Worm (Caenorhabditis elegans) whole organism, L1 larva: Measurements from ENCODE around the gene Y110A2AL.4.
A peak's percentile ranks its signal among the peaks of the same experiment; 100 is the strongest.

Experiments used
- C04F5.9 ChIP-seq: sonication (generic microtip); optimal IDR thresholded peaks from 2 replicates; lab custom pipeline; 2016; ENCODE audit warnings: missing genetic modification characterization, missing compliant biosample characterization
- C16A3.4 ChIP-seq: fragments of 150-350 bp; optimal IDR thresholded peaks from 2 replicates; lab custom pipeline; 2014; ENCODE audit warnings: missing biosample characterization, missing genetic modification characterization
- aly-2 ChIP-seq: fragments of 150-350 bp; optimal IDR thresholded peaks from 2 replicates; lab custom pipeline; 2014; ENCODE audit warnings: missing biosample characterization, missing genetic modification characterization
- ama-1 ChIP-seq: fragments of 150-350 bp; optimal IDR thresholded peaks from 2 replicates; lab custom pipeline; 2014
- blmp-1 ChIP-seq: fragments of 150-350 bp; optimal IDR thresholded peaks from 2 replicates; lab custom pipeline; 2014; ENCODE audit warnings: missing biosample characterization, missing genetic modification characterization
- ceh-63 ChIP-seq: fragments of 200-800 bp; sonication (Bioruptor generic); optimal IDR thresholded peaks from 2 replicates; lab custom pipeline; 2018; ENCODE audit warnings: mild to moderate bottlenecking, missing genetic modification characterization, missing compliant biosample characterization
- ceh-8 ChIP-seq: fragments of 200-800 bp; sonication (Bioruptor generic); optimal IDR thresholded peaks from 2 replicates; lab custom pipeline; 2018; ENCODE audit warnings: mild to moderate bottlenecking, missing genetic modification characterization, moderate library complexity, missing compliant biosample characterization
- ceh-88 ChIP-seq: fragments of 200-800 bp; sonication (Bioruptor generic); IDR thresholded peaks from 2 replicates; pipeline ENCODE4 v1.3.6; 2022; ENCODE audit warnings: missing genetic modification characterization, missing compliant biosample characterization
- dpl-1 ChIP-seq, 3 experiments: fragments of 150-350 bp in 2 of 3; sonication (generic microtip) in 1 of 3; optimal IDR thresholded peaks; 2 replicates each; lab custom pipeline; 2014 to 2017; ENCODE audit warnings: missing biosample characterization in 3 of 3, missing genetic modification characterization in 3 of 3, missing genetic modification reagents in 3 of 3
- efl-1 ChIP-seq, 4 experiments: fragments of 150-350 bp; optimal IDR thresholded peaks in 3 of 4; peaks in 1 of 4; 1 replicate in 1 of 4; 2 replicates in 3 of 4; lab custom pipeline; 2014; ENCODE audit warnings: missing biosample characterization in 2 of 4, missing genetic modification characterization in 2 of 4, missing genetic modification reagents in 2 of 4
- elt-2 ChIP-seq: sonication (generic microtip); optimal IDR thresholded peaks from 2 replicates; lab custom pipeline; 2016; ENCODE audit warnings: missing genetic modification characterization, mild to moderate bottlenecking, inconsistent platforms, missing compliant biosample characterization, missing genetic modification reagents
- elt-3 ChIP-seq, 6 experiments: fragments of 150-350 bp in 1 of 6; sonication (generic microtip); optimal IDR thresholded peaks; 2 replicates each; lab custom pipeline; 2017 to 2018; ENCODE audit warnings: missing biosample characterization in 6 of 6, missing genetic modification characterization in 6 of 6, inconsistent platforms in 1 of 6
- fkh-4 ChIP-seq: sonication (generic microtip); optimal IDR thresholded peaks from 2 replicates; lab custom pipeline; 2016; ENCODE audit warnings: missing compliant biosample characterization, missing genetic modification characterization, borderline replicate concordance
- fos-1 ChIP-seq: fragments of 150-350 bp; optimal IDR thresholded peaks from 2 replicates; lab custom pipeline; 2014; ENCODE audit warnings: missing biosample characterization, missing genetic modification characterization
- grh-1 ChIP-seq: fragments of 200-800 bp; sonication (Bioruptor generic); IDR thresholded peaks from 2 replicates; pipeline ENCODE4 v1.3.6; 2022; ENCODE audit warnings: missing genetic modification reagents, missing genetic modification characterization, missing compliant biosample characterization
- hlh-4 ChIP-seq: sonication (generic microtip); optimal IDR thresholded peaks from 2 replicates; lab custom pipeline; 2016; ENCODE audit warnings: mild to moderate bottlenecking, missing genetic modification characterization, missing compliant biosample characterization
- hpl-2 ChIP-seq: fragments of 150-350 bp; optimal IDR thresholded peaks from 2 replicates; lab custom pipeline; 2014; ENCODE audit warnings: missing biosample characterization, missing genetic modification reagents, missing genetic modification characterization
- isw-1 ChIP-seq: fragments of 200-800 bp; sonication (Bioruptor generic); IDR thresholded peaks from 2 replicates; pipeline ENCODE4 v1.3.6; 2022; ENCODE audit warnings: missing genetic modification characterization, missing compliant biosample characterization
- jun-1 ChIP-seq: fragments of 150-350 bp; optimal IDR thresholded peaks from 2 replicates; lab custom pipeline; 2014; ENCODE audit warnings: missing biosample characterization, missing genetic modification reagents, missing genetic modification characterization
- lin-14 ChIP-seq: fragments of 200-800 bp; sonication (Bioruptor generic); optimal IDR thresholded peaks from 2 replicates; lab custom pipeline; 2018; ENCODE audit warnings: mild to moderate bottlenecking, missing genetic modification characterization, moderate library complexity, missing compliant biosample characterization
- lin-15B ChIP-seq: fragments of 150-350 bp; sonication (generic microtip); optimal IDR thresholded peaks from 3 replicates; lab custom pipeline; 2014; ENCODE audit warnings: missing biosample characterization, missing genetic modification characterization
- lin-35 ChIP-seq, 2 experiments: fragments of 150-350 bp; optimal IDR thresholded peaks; 2 replicates each; lab custom pipeline; 2014; ENCODE audit warnings: missing biosample characterization in 2 of 2, missing genetic modification characterization in 2 of 2, missing genetic modification reagents in 2 of 2
- lir-3 ChIP-seq: sonication (generic microtip); optimal IDR thresholded peaks from 2 replicates; lab custom pipeline; 2016; ENCODE audit warnings: mild to moderate bottlenecking, missing genetic modification characterization, moderate library complexity, missing compliant biosample characterization; ENCODE audit not compliant: poor library complexity
- lsy-2 ChIP-seq, 2 experiments: fragments of 150-350 bp; optimal IDR thresholded peaks; 2 replicates each; lab custom pipeline; 2014; ENCODE audit warnings: missing biosample characterization in 2 of 2, missing genetic modification characterization in 2 of 2
- mdl-1 ChIP-seq, 2 experiments: fragments of 150-350 bp; optimal IDR thresholded peaks; 2 replicates each; lab custom pipeline; 2014 to 2017; ENCODE audit warnings: missing biosample characterization in 2 of 2, missing genetic modification characterization in 2 of 2, inconsistent platforms in 1 of 2
- mef-2 ChIP-seq: fragments of 150-350 bp; optimal IDR thresholded peaks from 2 replicates; lab custom pipeline; 2014; ENCODE audit warnings: missing biosample characterization, missing genetic modification characterization
- mep-1 ChIP-seq: fragments of 150-350 bp; optimal IDR thresholded peaks from 2 replicates; lab custom pipeline; 2014; ENCODE audit warnings: missing biosample characterization, missing genetic modification characterization
- nhr-19 ChIP-seq: fragments of 200-800 bp; sonication (Bioruptor generic); conservative IDR thresholded peaks from 2 replicates; pipeline ENCODE4 v1.3.6; 2022; ENCODE audit warnings: missing genetic modification characterization, missing compliant biosample characterization
- nhr-20 ChIP-seq: sonication (generic microtip); optimal IDR thresholded peaks from 2 replicates; lab custom pipeline; 2016; ENCODE audit warnings: mild to moderate bottlenecking, missing genetic modification characterization, missing compliant biosample characterization
- nhr-71 ChIP-seq: sonication (generic microtip); optimal IDR thresholded peaks from 2 replicates; lab custom pipeline; 2016; ENCODE audit warnings: mild to moderate bottlenecking, missing genetic modification characterization, moderate library complexity, missing compliant biosample characterization
- nhr-76 ChIP-seq: sonication (generic microtip); optimal IDR thresholded peaks from 2 replicates; lab custom pipeline; 2017; ENCODE audit warnings: missing biosample characterization, missing genetic modification characterization
- nhr-77 ChIP-seq: fragments of 150-350 bp; optimal IDR thresholded peaks from 2 replicates; lab custom pipeline; 2014; ENCODE audit warnings: missing biosample characterization, missing genetic modification characterization
- nhr-85 ChIP-seq: sonication (generic microtip); peaks from one replicate; lab custom pipeline; 2016; ENCODE audit warnings: missing genetic modification characterization, inconsistent platforms, missing compliant biosample characterization
- pag-3 ChIP-seq: sonication (generic microtip); optimal IDR thresholded peaks from 2 replicates; lab custom pipeline; 2017; ENCODE audit warnings: missing genetic modification characterization, mild to moderate bottlenecking, missing compliant biosample characterization, antibody characterized with exemption, borderline replicate concordance; ENCODE audit not compliant: insufficient read depth
- pax-3 ChIP-seq: fragments of 200-800 bp; sonication (Bioruptor generic); optimal IDR thresholded peaks from 2 replicates; lab custom pipeline; 2018; ENCODE audit warnings: mild to moderate bottlenecking, missing genetic modification characterization, moderate library complexity, missing compliant biosample characterization
- pqm-1 ChIP-seq: sonication (generic microtip); optimal IDR thresholded peaks from 3 replicates; lab custom pipeline; 2017; ENCODE audit warnings: missing biosample characterization, missing genetic modification characterization
- rnt-1 ChIP-seq: sonication (generic microtip); optimal IDR thresholded peaks from 2 replicates; lab custom pipeline; 2016; ENCODE audit warnings: mild to moderate bottlenecking, missing genetic modification characterization, moderate library complexity, missing compliant biosample characterization
- skn-1 ChIP-seq: fragments of 150-350 bp; optimal IDR thresholded peaks from 2 replicates; lab custom pipeline; 2014; ENCODE audit warnings: missing biosample characterization, missing genetic modification characterization
- snu-23 ChIP-seq: sonication (generic microtip); optimal IDR thresholded peaks from 2 replicates; lab custom pipeline; 2016; ENCODE audit warnings: missing genetic modification characterization, missing compliant biosample characterization
- sox-4 ChIP-seq: sonication (generic microtip); optimal IDR thresholded peaks from 2 replicates; lab custom pipeline; 2016; ENCODE audit warnings: missing genetic modification characterization, missing compliant biosample characterization
- swsn-7 ChIP-seq: sonication (generic microtip); optimal IDR thresholded peaks from 2 replicates; lab custom pipeline; 2016; ENCODE audit warnings: missing genetic modification characterization, missing compliant biosample characterization
- tbx-2 ChIP-seq: sonication (generic microtip); optimal IDR thresholded peaks from 2 replicates; lab custom pipeline; 2016; ENCODE audit warnings: missing genetic modification characterization, missing compliant biosample characterization
- unc-130 ChIP-seq: fragments of 150-350 bp; optimal IDR thresholded peaks from 2 replicates; lab custom pipeline; 2017; ENCODE audit warnings: missing biosample characterization, missing genetic modification characterization, inconsistent platforms
- unc-30 ChIP-seq: sonication (generic microtip); optimal IDR thresholded peaks from 2 replicates; lab custom pipeline; 2017; ENCODE audit warnings: missing biosample characterization, missing genetic modification characterization
- ztf-4 ChIP-seq: fragments of 150-350 bp; optimal IDR thresholded peaks from 2 replicates; lab custom pipeline; 2014; ENCODE audit warnings: missing biosample characterization, missing genetic modification characterization

Gene Y110A2AL.4

ce11 chrII:2854794-2855193 lies 15.7 kb downstream of the Y110A2AL.4 start:
- TF ChIP-seq blmp-1 (peak; percentile 74), hlh-4 (tag; lab: Kevin White, UChicago) (no peak), mef-2 (tag; lab: Kevin White, UChicago) (no peak), lin-14 (GFP tag; lab: Kevin White, UChicago) (peak; percentile 33), mep-1 (tag; lab: Kevin White, UChicago) (peak; percentile 25), swsn-7 (tag; lab: Kevin White, UChicago) (peak; percentile 7), unc-130 (no peak), nhr-19 (0 out of 2 replicates have a peak, but pooled peaks have one; percentile 15), dpl-1 (GFP tag; optimal IDR thresholded peaks at IDR 0.05; lab: Kevin White, UChicago) (peak in 1 of 3 experiments; percentile 10), nhr-76 (tag; lab: Kevin White, UChicago) (no peak), grh-1 (0 out of 2 replicates have a peak, but pooled peaks have one; percentile 45), tbx-2 (tag; lab: Kevin White, UChicago) (no peak), elt-3 (tag; optimal IDR thresholded peaks at IDR 0.05; lab: Kevin White, UChicago) (peak in 2 of 6 experiments; percentile 1 to 22), fos-1 (tag; lab: Kevin White, UChicago) (no peak), C16A3.4 (tag; lab: Kevin White, UChicago) (no peak), elt-2 (tag; lab: Kevin White, UChicago) (no peak), sox-4 (no peak), ztf-4 (tag; lab: Kevin White, UChicago) (peak; percentile 20), lsy-2 (tag; optimal IDR thresholded peaks at IDR 0.05; lab: Kevin White, UChicago) (no peak), snu-23 (GFP tag; lab: Kevin White, UChicago) (peak; percentile 40), nhr-71 (tag; lab: Kevin White, UChicago) (peak; percentile 25)
- TF ChIP-seq, all 84 proteins: peak for 11

DNA sequence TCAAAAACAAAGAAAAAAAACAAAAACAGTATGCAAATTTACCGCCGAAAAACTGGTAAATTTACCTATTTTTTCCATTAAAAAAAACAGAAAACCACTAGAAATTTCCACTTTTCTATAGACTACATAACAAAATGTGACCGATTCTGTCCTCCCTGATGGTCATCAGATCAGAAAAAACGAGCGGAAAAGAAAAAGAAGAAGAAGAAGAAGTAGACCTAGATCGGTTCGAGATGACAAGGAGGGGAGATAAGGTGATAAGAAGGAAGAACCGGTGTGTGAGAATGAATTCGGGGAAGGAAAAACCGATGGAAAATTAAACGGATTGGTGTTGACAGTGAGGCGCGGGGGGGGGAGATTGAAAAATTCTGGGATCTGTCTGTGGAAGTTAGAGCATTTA lies 17.0 kb downstream of the Y110A2AL.4 start:
- TF ChIP-seq jun-1 (tag; lab: Kevin White, UChicago): no peak
- TF ChIP-seq snu-23 (GFP tag; lab: Kevin White, UChicago): no peak
- TF ChIP-seq mdl-1 (tag; optimal IDR thresholded peaks at IDR 0.05; lab: Kevin White, UChicago): no peak
- no peak for TF ChIP-seq C16A3.4 (tag; lab: Kevin White, UChicago)
- TF ChIP-seq lin-35 (GFP tag; optimal IDR thresholded peaks at IDR 0.05; lab: Kevin White, UChicago): peak in 1 of 2 experiments; percentile 27
- no peak for TF ChIP-seq rnt-1 (tag; lab: Kevin White, UChicago)
- no peak for TF ChIP-seq aly-2
- TF ChIP-seq grh-1: no peak
- no peak for TF ChIP-seq lin-15B (tag; lab: Kevin White, UChicago)
- no peak for TF ChIP-seq ceh-63 (GFP tag; lab: Kevin White, UChicago)
- TF ChIP-seq blmp-1: peak; percentile 68
- no peak for TF ChIP-seq hpl-2 (GFP tag; lab: Kevin White, UChicago)
- TF ChIP-seq ceh-88: no peak
- TF ChIP-seq skn-1: no peak
- TF ChIP-seq elt-3 (tag; optimal IDR thresholded peaks at IDR 0.05; lab: Kevin White, UChicago): peak in 3 of 6 experiments; percentile 7 to 84 (median 35)
- TF ChIP-seq nhr-77: no peak
- no peak for TF ChIP-seq hlh-4 (tag; lab: Kevin White, UChicago)
- TF ChIP-seq ceh-8: no peak
- no peak for TF ChIP-seq unc-30 (tag; lab: Kevin White, UChicago)
- TF ChIP-seq pqm-1 (tag; lab: Kevin White, UChicago): no peak
- TF ChIP-seq unc-130: no peak
- no peak for TF ChIP-seq lir-3 (tag; lab: Kevin White, UChicago)
- no peak for TF ChIP-seq isw-1 (GFP tag; lab: Robert Waterston, UW)
- TF ChIP-seq nhr-85 (tag; lab: Kevin White, UChicago): peak; percentile 55
- TF ChIP-seq fkh-4 (tag; lab: Kevin White, UChicago): no peak
- TF ChIP-seq ama-1 (lab: Kevin White, UChicago): no peak
- TF ChIP-seq nhr-76 (tag; lab: Kevin White, UChicago): no peak

- TF ChIP-seq pax-3 (tag; lab: Kevin White, UChicago) (no peak), C04F5.9 (tag; lab: Kevin White, UChicago) (no peak), elt-3 (tag; optimal IDR thresholded peaks at IDR 0.05; lab: Kevin White, UChicago) (peak; percentile 16 to 88 (median 73)), rnt-1 (tag; lab: Kevin White, UChicago) (peak; percentile 29), lin-14 (GFP tag; lab: Kevin White, UChicago) (peak; percentile 53), nhr-85 (tag; lab: Kevin White, UChicago) (peak; percentile 85), pag-3 (peak; percentile 90), blmp-1 (peak; percentile 79), ceh-88 (no peak), nhr-20 (tag; lab: Kevin White, UChicago) (peak; percentile 35), snu-23 (GFP tag; lab: Kevin White, UChicago) (peak; percentile 7), efl-1 (optimal IDR thresholded peaks at IDR 0.05; lab: Kevin White, UChicago) (no peak), efl-1 (GFP tag; optimal IDR thresholded peaks at IDR 0.05 in 1 of 2; lab: Kevin White, UChicago) (peak in 1 of 2 experiments; percentile 66)
Measured at ce11 chrII:2857559-2857958, 18.5 kb downstream of the Y110A2AL.4 start.
